Worm (Caenorhabditis elegans): Measurements from ENCODE around the gene T08D2.6.
"Not testable (repeated sequence)": the region's sequence is repeated elsewhere in the genome, so short reads cannot be mapped to it uniquely, and the experiment has no call there.

T08D2.6 gene

ce11 chrX:182119-182741, at the start of gene T08D2.6, which contains the start of gene chkr-1:
TSS of gene T08D2.6 (minus strand) at chrX:182169.
TSS of gene chkr-1 (plus strand) at chrX:182691.
- TF ChIP-seq elt-3, cnd-1, zip-8 (tag; optimal IDR thresholded peaks at IDR 0.05): not testable (repeated sequence)

- not testable (repeated sequence) for TF ChIP-seq nhr-28, mab-5, unc-39 (tag; optimal IDR thresholded peaks at IDR 0.05)
Measured at ce11 chrX:229374-229773, 47.4 kb upstream of the T08D2.6 start, which contains the start of gene AC8.3. TSS of gene AC8.3 (minus strand) at chrX:229474.

- not testable (repeated sequence) for TF ChIP-seq mep-1 (tag; optimal IDR thresholded peaks at IDR 0.05); nhr-2 (tag; optimal IDR thresholded peaks at IDR 0.05); ceh-43 (GFP tag; optimal IDR thresholded peaks at IDR 0.05)
Measured at ce11 chrX:215488-215887, 33.5 kb upstream of the T08D2.6 start, which contains the start of gene set-28. TSS of gene set-28 (minus strand) at chrX:215588.

ce11 chrX:211141-211540, 29.2 kb upstream of the T08D2.6 start, which contains the start of gene Y73B3B.1:
TSS of gene Y73B3B.1 (minus strand) at chrX:211241.
- TF ChIP-seq cnd-1 (tag; optimal IDR thresholded peaks at IDR 0.05); ztf-11 (tag; optimal IDR thresholded peaks at IDR 0.05); sem-2 (GFP tag; optimal IDR thresholded peaks at IDR 0.05): not testable (repeated sequence)

ce11 chrX:209695-210094, 27.7 kb upstream of the T08D2.6 start, which contains the start of gene Y73B3B.3:
TSS of gene Y73B3B.3 (plus strand) at chrX:209995.
- not testable (repeated sequence) for TF ChIP-seq blmp-1, M03D4.4, sptf-1 (tag; optimal IDR thresholded peaks at IDR 0.05)

- no peak for TF ChIP-seq lin-32 (GFP tag; optimal IDR thresholded peaks at IDR 0.05)
- no peak for TF ChIP-seq snpc-4 (tag; optimal IDR thresholded peaks at IDR 0.05)
Measured at ce11 chrX:196403-196802, 14.4 kb upstream of the T08D2.6 start.

- no peak for TF ChIP-seq flh-1 (GFP tag; optimal IDR thresholded peaks at IDR 0.05)
- TF ChIP-seq blmp-1 (tag; optimal IDR thresholded peaks at IDR 0.05) = no peak
- TF ChIP-seq mab-5 (tag; optimal IDR thresholded peaks at IDR 0.05) = no peak
- no peak for TF ChIP-seq bed-3 (GFP tag; optimal IDR thresholded peaks at IDR 0.05)
- no peak for TF ChIP-seq unc-120 (tag; optimal IDR thresholded peaks at IDR 0.05; ENCODE audit: poor library complexity, severe bottlenecking)
- no peak for TF ChIP-seq lsy-2 (tag; optimal IDR thresholded peaks at IDR 0.05)
- no peak for TF ChIP-seq M03D4.4 (tag; optimal IDR thresholded peaks at IDR 0.05)
- TF ChIP-seq sem-2 (GFP tag; optimal IDR thresholded peaks at IDR 0.05) = no peak
- no peak for TF ChIP-seq nhr-2 (tag; optimal IDR thresholded peaks at IDR 0.05)
- no peak for TF ChIP-seq elt-1 (tag; optimal IDR thresholded peaks at IDR 0.05; ENCODE audit: borderline replicate concordance, insufficient read depth)
Measured at ce11 chrX:192534-192933, 10.6 kb upstream of the T08D2.6 start, which contains the start of gene T08D2.8. TSS of gene T08D2.8 (plus strand) at chrX:192834.

ce11 chrX:177075-177474, 4.9 kb downstream of the T08D2.6 start, which contains the start of the genes T08D2.5 and T08D2.4:
TSS of gene T08D2.5 (plus strand) at chrX:177375.
TSS of gene T08D2.4 (plus strand) at chrX:177396.
- TF ChIP-seq snpc-4 (tag; optimal IDR thresholded peaks at IDR 0.05) (no peak), mab-5 (tag; optimal IDR thresholded peaks at IDR 0.05) (no peak), mep-1 (tag; optimal IDR thresholded peaks at IDR 0.05) (no peak), nhr-2 (tag; optimal IDR thresholded peaks at IDR 0.05) (no peak), lin-32 (GFP tag; optimal IDR thresholded peaks at IDR 0.05) (no peak), flh-1 (GFP tag; optimal IDR thresholded peaks at IDR 0.05) (no peak), ceh-83 (GFP tag; optimal IDR thresholded peaks at IDR 0.05) (no peak), ceh-39 (tag; optimal IDR thresholded peaks at IDR 0.05) (no peak), ztf-11 (tag; optimal IDR thresholded peaks at IDR 0.05) (no peak), nhr-12 (tag; optimal IDR thresholded peaks at IDR 0.05) (no peak), blmp-1 (tag; optimal IDR thresholded peaks at IDR 0.05) (no peak), drap-1 (GFP tag; optimal IDR thresholded peaks at IDR 0.05) (no peak), tbx-8 (GFP tag; optimal IDR thresholded peaks at IDR 0.05) (no peak), lsy-2 (tag; optimal IDR thresholded peaks at IDR 0.05) (no peak), elt-3 (tag; optimal IDR thresholded peaks at IDR 0.05) (no peak), unc-39 (tag; optimal IDR thresholded peaks at IDR 0.05) (no peak)
